Worm (Caenorhabditis elegans): Measurements from ENCODE around the gene egl-46.

Gene egl-46

ce11 chrV:6657532-6658259 lies 23.7 kb downstream of the egl-46 start:
- TF ChIP-seq unc-42 (tag; optimal IDR thresholded peaks at IDR 0.05), result no peak
- TF ChIP-seq T23F11.4 (GFP tag; optimal IDR thresholded peaks at IDR 0.05), result no peak
- TF ChIP-seq elt-4 (tag; optimal IDR thresholded peaks at IDR 0.05), result no peak
- TF ChIP-seq dmd-4 (tag; optimal IDR thresholded peaks at IDR 0.05; ENCODE audit: borderline replicate concordance), result no peak

- TF ChIP-seq nfya-1 (tag; optimal IDR thresholded peaks at IDR 0.05) (peak; percentile 22), ceh-34 (tag; optimal IDR thresholded peaks at IDR 0.05) (no peak), nhr-232 (tag; optimal IDR thresholded peaks at IDR 0.05) (no peak), dve-1 (tag; optimal IDR thresholded peaks at IDR 0.05) (peak; percentile 46), ceh-48 (tag; optimal IDR thresholded peaks at IDR 0.05) (peak; percentile 46), pha-2 (tag; optimal IDR thresholded peaks at IDR 0.05) (no peak), T23F11.4 (GFP tag; optimal IDR thresholded peaks at IDR 0.05) (no peak), fkh-6 (tag; optimal IDR thresholded peaks at IDR 0.05) (no peak), unc-55 (GFP tag; optimal IDR thresholded peaks at IDR 0.05) (peak; percentile 72), ceh-31 (tag; optimal IDR thresholded peaks at IDR 0.05) (peak; percentile 35), hlh-30 (tag; optimal IDR thresholded peaks at IDR 0.05; ENCODE audit: insufficient read depth) (peak; percentile 33)
Measured at ce11 chrV:6656451-6657115, 24.8 kb downstream of the egl-46 start, which contains the start of gene snb-1. TSS of gene snb-1 (minus strand) at chrV:6656501.

- TF ChIP-seq pha-4 (tag; optimal IDR thresholded peaks at IDR 0.05), result no peak
- TF ChIP-seq fkh-10 (GFP tag; optimal IDR thresholded peaks at IDR 0.05), result no peak
- no peak for TF ChIP-seq che-1 (tag; optimal IDR thresholded peaks at IDR 0.05)
Measured at ce11 chrV:6655174-6655573, 26.2 kb downstream of the egl-46 start, which contains the start of gene syx-18. TSS of gene syx-18 (minus strand) at chrV:6655449.

ce11 chrV:6652051-6652450 lies 29.3 kb downstream of the egl-46 start, which contains the start of gene T10H9.8:
TSS of gene T10H9.8 (plus strand) at chrV:6652351.
- TF ChIP-seq dve-1 (tag; optimal IDR thresholded peaks at IDR 0.05) (no peak), ceh-18 (tag; optimal IDR thresholded peaks at IDR 0.05) (no peak), syd-9 (tag; optimal IDR thresholded peaks at IDR 0.05) (no peak), dmd-4 (tag; optimal IDR thresholded peaks at IDR 0.05; ENCODE audit: borderline replicate concordance) (no peak), pha-2 (tag; optimal IDR thresholded peaks at IDR 0.05) (no peak), ceh-2 (tag; optimal IDR thresholded peaks at IDR 0.05) (no peak), nhr-232 (tag; optimal IDR thresholded peaks at IDR 0.05) (no peak), ceh-30 (tag; optimal IDR thresholded peaks at IDR 0.05) (no peak), che-1 (tag; optimal IDR thresholded peaks at IDR 0.05) (no peak), sdc-2 (tag; optimal IDR thresholded peaks at IDR 0.05) (no peak), ref-2 (tag; optimal IDR thresholded peaks at IDR 0.05) (no peak), C38D4.7 (GFP tag; optimal IDR thresholded peaks at IDR 0.05) (no peak), sox-4 (tag; optimal IDR thresholded peaks at IDR 0.05) (no peak), fkh-10 (GFP tag; optimal IDR thresholded peaks at IDR 0.05) (no peak), F13H6.1 (tag; optimal IDR thresholded peaks at IDR 0.05) (no peak), npax-4 (tag; optimal IDR thresholded peaks at IDR 0.05) (no peak), ceh-34 (tag; optimal IDR thresholded peaks at IDR 0.05) (no peak)

- no peak for TF ChIP-seq odd-2 (tag; optimal IDR thresholded peaks at IDR 0.05)
- no peak for TF ChIP-seq ceh-22 (tag; optimal IDR thresholded peaks at IDR 0.05)
- no peak for TF ChIP-seq sox-2 (GFP tag; IDR thresholded peaks at IDR 0.05)
- no peak for TF ChIP-seq nfya-1 (tag; optimal IDR thresholded peaks at IDR 0.05)
- no peak for TF ChIP-seq K02D7.2 (tag; optimal IDR thresholded peaks at IDR 0.05)
- no peak for TF ChIP-seq C38D4.7 (GFP tag; optimal IDR thresholded peaks at IDR 0.05)
- no peak for TF ChIP-seq unc-55 (GFP tag; optimal IDR thresholded peaks at IDR 0.05)
- no peak for TF ChIP-seq unc-86 (tag; optimal IDR thresholded peaks at IDR 0.05)
- TF ChIP-seq ahr-1 (tag; optimal IDR thresholded peaks at IDR 0.05), result no peak
Measured at ce11 chrV:6650508-6650907, 30.9 kb downstream of the egl-46 start.
